Fruit fly (Drosophila melanogaster): Measurements from ENCODE around the gene Coq8.

Gene Coq8

DNA sequence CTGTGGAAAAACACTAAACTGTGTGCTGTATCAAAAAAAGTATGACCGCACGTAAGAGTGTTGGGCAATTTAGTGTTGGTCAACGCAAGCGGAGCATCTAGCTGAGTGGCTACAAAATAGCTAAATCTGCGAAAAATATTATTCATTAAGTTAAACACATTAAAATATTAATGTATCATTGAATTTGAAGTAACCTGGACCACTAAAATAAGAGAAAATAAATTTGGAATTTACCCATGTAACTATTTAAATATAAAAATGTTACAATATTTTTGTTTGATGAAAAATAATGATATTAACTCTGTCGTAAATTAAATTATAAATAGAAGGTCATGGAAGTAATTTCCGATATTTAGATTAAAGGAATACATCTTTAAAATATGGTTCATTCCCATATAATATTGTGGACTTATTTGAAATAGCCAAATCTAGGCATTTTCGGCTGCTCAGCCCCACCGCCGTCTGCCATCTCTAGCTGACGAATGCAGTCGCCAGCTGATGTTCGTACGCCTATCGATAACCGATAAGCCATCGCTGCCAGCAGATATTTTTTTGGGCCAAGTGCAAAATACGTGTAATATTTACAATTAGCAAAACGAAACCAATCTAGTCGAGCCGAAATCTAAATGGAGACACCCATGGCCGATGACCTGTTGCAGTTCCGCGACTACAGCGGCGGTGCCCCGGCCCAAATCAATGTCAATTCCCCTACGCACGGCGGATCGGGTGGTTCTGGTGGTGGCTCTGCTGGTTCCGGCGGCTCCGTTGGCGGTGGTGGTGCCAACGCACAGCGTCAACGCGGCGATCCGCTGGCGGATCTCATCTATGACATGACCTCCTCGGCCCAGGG, 8.9 kb upstream of the Coq8 start, which contains the start of the genes Brms1 and CG4645:
Gene Brms1, minus strand, starts transcription at position 46 of the 850 bp plus-strand sequence.
Gene CG4645, plus strand, starts transcription at position 377 of the 850 bp plus-strand sequence.
- TF ChIP-seq CTCF (optimal IDR thresholded peaks at IDR 0.05): no peak
- no peak for TF ChIP-seq CG8478 (optimal IDR thresholded peaks at IDR 0.05)

DNA sequence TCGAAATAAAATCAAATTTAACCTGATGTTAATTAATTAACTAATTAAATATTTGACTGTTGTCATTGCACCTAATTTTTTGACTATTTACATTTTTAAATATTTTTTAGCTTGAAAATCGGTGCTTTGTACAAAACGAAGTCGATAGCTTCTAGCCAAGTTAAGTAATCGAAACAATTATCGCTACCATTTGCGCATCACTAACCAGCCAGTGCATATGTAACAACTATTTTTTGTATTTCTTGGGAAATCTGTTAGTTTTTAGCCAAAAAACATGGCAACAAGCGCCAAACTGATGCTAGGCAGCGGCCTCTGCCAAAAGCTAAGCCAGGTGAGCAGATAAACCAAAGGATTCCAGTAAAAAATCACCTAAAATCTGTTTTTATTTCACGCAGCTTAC, 6.0 kb upstream of the Coq8 start, which contains the start of gene mRpL49:
Gene mRpL49, plus strand, starts transcription at position 192 of the 400 bp plus-strand sequence.
- TF ChIP-seq CG8478 (optimal IDR thresholded peaks at IDR 0.05): no peak
- no peak for TF ChIP-seq CTCF (optimal IDR thresholded peaks at IDR 0.05)

DNA sequence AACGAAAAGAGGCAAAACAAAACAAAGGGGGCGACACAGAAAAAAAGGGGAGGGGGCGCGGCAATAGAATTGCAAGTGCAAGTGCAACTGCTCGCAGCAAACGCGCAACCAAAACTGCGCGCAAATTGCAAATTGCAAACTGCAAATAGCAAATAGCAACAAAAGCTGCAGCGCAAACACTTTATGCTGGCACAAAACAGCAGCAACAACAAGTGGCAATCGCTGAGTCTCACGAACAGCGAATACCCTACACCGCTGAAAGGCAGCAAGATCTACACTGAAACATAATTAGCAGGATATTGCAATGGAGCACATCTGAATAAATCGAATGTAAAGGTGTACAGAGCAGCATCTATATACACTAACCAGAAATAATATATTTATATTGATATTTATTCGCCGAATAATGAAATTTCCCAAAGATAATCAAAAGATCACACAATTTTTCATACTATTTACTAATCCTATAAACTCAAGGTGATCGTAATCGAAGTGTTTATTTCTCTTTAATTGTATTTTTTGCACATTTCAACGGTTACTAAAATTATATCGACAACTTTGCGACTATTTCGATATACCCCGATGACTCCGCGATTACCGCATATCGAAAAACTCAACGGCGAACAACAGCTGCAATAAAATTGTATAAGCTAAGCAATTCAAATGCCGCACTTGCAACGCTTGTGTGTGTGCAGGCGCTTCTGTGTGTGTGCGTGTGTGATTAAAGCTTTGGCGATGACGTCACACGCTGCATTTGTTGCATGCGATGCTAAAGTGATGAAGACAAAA, 5.2 kb upstream of the Coq8 start, which contains the start of gene CG4404:
Gene CG4404, minus strand, starts transcription at position 118 of the 789 bp plus-strand sequence.
- TF ChIP-seq CG8478 (optimal IDR thresholded peaks at IDR 0.05): no peak
- TF ChIP-seq CTCF (optimal IDR thresholded peaks at IDR 0.05): no peak

DNA sequence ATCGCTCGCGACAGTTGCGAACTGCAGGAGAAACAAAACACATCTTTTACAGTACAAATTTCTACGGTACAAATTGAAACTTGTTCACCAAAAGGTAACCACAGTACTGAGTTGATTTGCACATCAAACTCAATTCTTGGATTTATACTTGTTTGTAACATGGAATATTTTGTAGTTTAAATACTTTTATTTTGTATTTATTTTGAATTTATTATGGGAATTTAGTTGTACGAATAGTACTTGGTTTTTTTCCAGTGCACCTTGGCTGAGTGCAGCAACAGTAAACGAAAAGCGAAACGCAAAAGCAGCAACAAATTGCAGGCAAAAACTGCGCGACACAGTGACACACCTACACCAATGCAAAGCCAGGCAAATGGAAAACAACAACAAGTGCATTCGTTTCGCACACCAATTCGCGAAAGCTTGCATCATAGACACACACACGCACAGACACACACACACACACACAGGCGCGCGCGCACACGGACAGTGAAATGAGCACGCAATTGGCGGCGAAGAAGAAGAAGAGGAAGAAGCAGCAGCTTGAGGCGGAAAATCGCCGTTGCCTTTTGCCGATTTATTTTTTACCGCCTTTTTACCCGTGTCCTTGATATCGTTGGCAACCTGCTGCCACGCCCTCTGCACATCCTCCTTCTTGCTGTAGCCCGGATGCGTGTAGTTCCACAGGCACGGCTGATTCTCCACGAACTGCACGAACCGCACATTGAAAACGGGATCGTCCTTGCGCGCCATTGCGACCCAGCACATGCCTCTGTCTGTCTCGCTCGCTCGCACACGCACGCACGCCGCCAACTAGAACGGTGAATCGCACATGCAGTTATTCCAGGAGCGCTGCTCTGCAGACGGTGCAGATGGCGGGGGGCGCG, 4.3 kb upstream of the Coq8 start:
- TF ChIP-seq CTCF (optimal IDR thresholded peaks at IDR 0.05) (no peak), CG8478 (optimal IDR thresholded peaks at IDR 0.05) (no peak)

DNA sequence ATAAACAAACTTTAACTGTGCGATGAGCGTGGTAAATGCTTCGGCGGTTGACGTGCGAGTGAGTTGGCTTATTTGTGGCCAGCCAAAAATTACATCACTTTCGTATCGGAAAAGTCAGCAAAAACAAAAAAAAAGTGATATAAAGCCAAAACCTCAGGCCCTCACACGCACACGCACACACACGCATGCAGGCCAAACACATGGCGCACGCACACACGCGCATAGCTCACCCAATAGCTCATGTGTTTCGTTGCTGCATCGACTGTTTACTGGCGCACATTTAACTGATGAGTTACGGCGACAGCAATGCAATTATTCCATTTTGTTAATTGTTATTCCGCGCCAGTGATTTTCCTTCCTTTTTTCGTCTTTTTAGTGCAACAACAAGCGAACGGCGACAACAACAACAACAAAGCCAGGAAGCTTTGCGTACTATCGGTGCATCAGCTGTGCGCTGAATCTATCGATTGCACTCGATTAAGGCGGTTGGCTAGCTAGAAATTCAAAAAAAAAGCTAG, 2.2 kb upstream of the Coq8 start, which contains the start of gene Flad1:
Gene Flad1, minus strand, starts transcription at position 418 of the 518 bp plus-strand sequence.
- TF ChIP-seq CG8478 (optimal IDR thresholded peaks at IDR 0.05) (no peak), CTCF (optimal IDR thresholded peaks at IDR 0.05) (no peak)

DNA sequence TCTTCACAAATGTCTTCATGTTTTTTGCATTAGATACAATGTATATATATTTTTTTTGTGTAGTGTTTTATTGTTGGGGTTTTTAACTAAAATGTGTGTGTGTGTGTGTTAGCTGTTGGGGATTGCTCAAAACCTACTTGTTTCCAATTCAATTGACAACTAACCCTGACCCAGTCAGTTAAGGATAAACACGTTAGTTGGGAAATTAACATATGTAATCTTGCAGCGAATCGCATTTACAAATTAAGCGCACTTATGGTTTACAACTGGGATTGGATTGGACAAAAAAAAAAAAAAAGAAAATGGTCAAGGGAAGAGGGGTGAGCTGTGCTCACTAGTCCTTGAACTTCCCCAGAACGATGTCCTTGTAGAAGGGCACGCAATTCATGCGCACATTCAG, 2.3 kb downstream of the Coq8 start, which contains the start of gene CG32650:
Gene CG32650, minus strand, starts transcription at position 101 of the 400 bp plus-strand sequence.
- no peak for TF ChIP-seq CTCF (optimal IDR thresholded peaks at IDR 0.05)
- no peak for TF ChIP-seq CG8478 (optimal IDR thresholded peaks at IDR 0.05)

DNA sequence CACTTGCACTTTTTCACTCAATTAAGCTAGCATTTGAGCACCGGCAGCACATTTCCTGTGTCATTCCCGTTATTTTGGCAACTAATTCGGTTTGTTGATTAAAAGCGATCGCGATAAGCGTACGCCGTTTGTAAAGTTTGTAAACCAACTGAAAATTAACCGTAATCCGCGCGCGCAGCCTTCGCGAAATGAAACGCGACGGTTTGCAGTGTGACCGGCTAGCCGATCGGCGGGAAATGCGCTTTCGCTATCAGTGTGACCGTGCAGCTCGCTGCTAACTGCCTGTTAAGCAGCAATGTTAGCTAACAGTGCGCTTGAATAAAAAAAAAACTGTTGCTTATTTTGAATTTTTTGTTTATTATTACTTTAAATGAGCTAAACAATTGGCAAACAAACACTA, 3.8 kb downstream of the Coq8 start, which contains the start of gene Pde9:
Gene Pde9, minus strand, starts transcription at position 178 of the 400 bp plus-strand sequence.
- no peak for TF ChIP-seq CG8478 (optimal IDR thresholded peaks at IDR 0.05)
- no peak for TF ChIP-seq CTCF (optimal IDR thresholded peaks at IDR 0.05)

DNA sequence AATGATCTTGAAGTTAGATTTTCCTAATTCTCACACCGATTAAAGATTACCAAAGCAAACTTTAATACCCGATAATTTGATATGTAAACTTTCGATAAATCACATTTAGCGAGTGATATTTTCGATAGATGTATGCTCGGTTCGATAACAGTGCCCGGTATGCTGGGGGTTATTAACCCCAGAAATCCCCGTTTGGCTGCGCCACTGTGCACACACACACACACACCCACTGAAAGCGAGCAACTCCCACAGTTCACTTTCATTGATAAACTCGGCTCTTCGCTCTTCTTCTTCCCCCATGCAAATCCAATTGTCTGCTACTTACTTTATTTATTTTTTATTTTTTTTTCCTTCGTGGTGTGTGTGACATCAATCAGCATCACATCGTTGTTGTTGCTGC, 4.5 kb downstream of the Coq8 start:
- TF ChIP-seq CG8478 (optimal IDR thresholded peaks at IDR 0.05) (no peak), CTCF (optimal IDR thresholded peaks at IDR 0.05) (peak; percentile 45 to 58)

DNA sequence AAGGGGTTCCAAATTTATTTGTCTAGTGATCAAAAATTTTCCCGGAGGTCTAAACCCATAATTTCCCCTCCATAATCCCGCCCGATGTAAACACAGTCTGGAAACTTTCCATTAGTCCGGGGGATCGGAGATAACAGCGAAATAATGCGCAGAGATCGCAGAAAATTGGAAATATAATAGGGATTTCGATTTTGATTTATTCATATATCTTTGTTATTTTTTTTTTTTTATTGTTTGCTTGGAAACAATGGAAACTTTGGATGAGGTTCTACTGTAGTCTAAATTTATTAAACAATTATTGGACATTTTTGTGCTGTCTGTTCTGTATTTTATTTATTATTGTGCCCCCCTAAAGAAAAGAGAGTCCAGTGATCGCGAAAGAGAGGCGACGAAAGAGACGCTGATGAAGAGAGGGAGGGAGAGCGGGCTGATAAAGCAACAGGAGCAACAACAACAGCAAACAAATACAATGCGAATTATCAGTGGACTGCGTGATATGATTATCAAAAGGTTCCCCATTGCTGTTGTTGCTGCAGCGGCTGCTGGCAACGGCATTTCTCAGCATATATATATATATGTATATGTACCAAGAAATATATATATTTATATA, 5.7 kb downstream of the Coq8 start:
- TF ChIP-seq CTCF (optimal IDR thresholded peaks at IDR 0.05): no peak
- TF ChIP-seq CG8478 (optimal IDR thresholded peaks at IDR 0.05): no peak

DNA sequence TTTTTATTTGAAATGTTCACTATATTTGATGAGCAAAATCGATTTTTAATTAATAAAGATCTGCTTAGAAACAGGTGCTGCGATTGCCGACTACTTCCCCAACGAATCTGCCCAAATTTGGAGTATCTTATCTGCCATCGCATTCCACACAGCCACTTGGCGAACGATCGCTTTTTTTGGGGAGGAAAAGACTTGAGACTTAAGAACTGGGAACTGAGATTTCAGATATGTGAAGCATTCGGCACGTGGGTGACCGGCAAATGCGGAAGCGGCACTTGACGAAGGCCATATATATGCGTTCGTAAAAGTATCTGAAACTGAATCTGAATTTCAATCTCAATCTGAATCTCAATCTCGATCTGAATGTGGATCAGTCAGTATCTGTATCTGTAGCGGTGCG, 6.9 kb downstream of the Coq8 start:
- TF ChIP-seq CTCF (optimal IDR thresholded peaks at IDR 0.05) (no peak), CG8478 (optimal IDR thresholded peaks at IDR 0.05) (no peak)

DNA sequence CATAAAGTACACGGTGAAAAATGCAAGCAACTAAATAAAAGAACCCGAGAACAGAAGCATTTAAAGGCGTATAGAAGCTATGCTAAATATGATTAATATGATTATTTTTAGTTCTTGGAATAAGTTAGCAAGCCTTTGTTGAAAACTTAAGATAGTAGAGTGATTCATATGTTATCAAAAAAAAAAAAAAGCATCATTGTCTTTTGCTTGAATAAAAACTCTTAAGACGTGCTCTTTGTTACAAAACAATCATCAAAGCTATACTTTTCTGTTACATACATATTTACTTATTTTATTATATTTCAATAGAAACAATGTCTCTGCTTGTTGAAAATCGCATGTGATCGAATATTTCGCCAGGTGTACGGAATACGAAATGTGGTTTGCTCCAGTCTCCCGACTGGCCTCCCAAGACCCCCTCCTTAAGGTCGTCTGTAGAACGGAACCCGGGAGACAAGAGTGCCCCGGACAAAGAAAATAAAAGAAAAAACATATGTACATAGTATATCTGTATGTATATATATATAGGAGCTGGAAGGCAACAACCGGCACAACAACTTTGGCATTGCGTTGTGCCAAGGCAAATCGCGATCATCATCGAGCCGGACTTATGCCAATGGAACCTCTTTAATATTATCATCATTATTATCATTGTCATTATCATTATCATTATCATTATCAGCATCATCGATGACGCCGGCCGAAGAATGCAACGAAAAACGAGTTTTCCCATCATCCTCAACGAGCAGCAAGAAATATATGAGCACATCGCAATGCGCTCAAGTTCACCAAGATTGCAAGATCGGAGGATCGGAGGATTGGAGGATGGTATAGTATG, 9.4 kb downstream of the Coq8 start:
- TF ChIP-seq CG8478 (optimal IDR thresholded peaks at IDR 0.05) (no peak), CTCF (optimal IDR thresholded peaks at IDR 0.05) (no peak)

DNA sequence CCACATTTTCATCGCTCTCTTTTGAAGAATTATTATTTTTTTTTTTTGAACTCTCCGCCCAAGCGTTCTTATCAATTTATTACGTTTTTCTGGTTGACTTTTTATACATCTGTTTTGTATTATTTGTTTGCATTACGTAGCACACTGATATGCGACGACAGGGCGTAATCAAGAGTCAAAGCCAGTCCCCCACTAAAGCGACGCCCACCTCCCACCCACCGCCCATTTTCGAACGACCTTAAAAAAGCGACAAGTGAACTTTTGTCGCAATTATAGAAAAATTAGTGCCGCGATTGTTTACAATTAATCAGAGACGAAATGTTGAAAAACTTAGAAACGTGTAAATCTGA, 10.1 kb downstream of the Coq8 start:
- TF ChIP-seq CG8478 (optimal IDR thresholded peaks at IDR 0.05) (no peak), CTCF (optimal IDR thresholded peaks at IDR 0.05) (no peak)

Data from S2 (cell line).